Worm (Caenorhabditis elegans): ENCODE measurements around the gene pst-1.

- TF ChIP-seq lin-39 (tag; optimal IDR thresholded peaks at IDR 0.05): no peak
- TF ChIP-seq madf-5 (GFP tag; IDR thresholded peaks at IDR 0.05): no peak
- TF ChIP-seq dmd-6 (GFP tag; IDR thresholded peaks at IDR 0.05): no peak
- no peak for TF ChIP-seq hif-1 (tag; optimal IDR thresholded peaks at IDR 0.05)
- TF ChIP-seq Y5F2A.4 (GFP tag; optimal IDR thresholded peaks at IDR 0.05): no peak
- TF ChIP-seq F49E8.2 (tag; optimal IDR thresholded peaks at IDR 0.05; ENCODE audit: borderline replicate concordance): no peak
- TF ChIP-seq lin-13 (GFP tag; optimal IDR thresholded peaks at IDR 0.05): no peak
- no peak for TF ChIP-seq nhr-25 (tag; optimal IDR thresholded peaks at IDR 0.05; ENCODE audit: borderline replicate concordance, insufficient read depth)
- no peak for TF ChIP-seq ces-1 (GFP tag; optimal IDR thresholded peaks at IDR 0.05)
- no peak for TF ChIP-seq snpc-4 (tag; optimal IDR thresholded peaks at IDR 0.05)
- no peak for TF ChIP-seq dpl-1 (GFP tag; optimal IDR thresholded peaks at IDR 0.05)
- no peak for TF ChIP-seq fkh-10 (GFP tag; optimal IDR thresholded peaks at IDR 0.05)
- no peak for TF ChIP-seq zfp-3 (GFP tag; conservative IDR thresholded peaks at IDR 0.05)
Measured at ce11 chrV:5943167-5943566, at the start of gene pst-1.
